Worm (Caenorhabditis elegans) whole organism, L4/young adult: ENCODE results near the gene unc-105.

Source experiments
- W03F9.2 ChIP-seq: fragments of 150-350 bp; optimal IDR thresholded peaks from 2 replicates; lab custom pipeline; 2014; ENCODE audit warnings: missing biosample characterization, missing genetic modification characterization
- dao-5 ChIP-seq: sonication (generic microtip); optimal IDR thresholded peaks from 2 replicates; lab custom pipeline; 2016; ENCODE audit warnings: missing genotype, missing genetic modification characterization, moderate library complexity, missing compliant biosample characterization
- him-1 ChIP-seq: sonication (generic microtip); optimal IDR thresholded peaks from 2 replicates; lab custom pipeline; 2016; ENCODE audit warnings: missing genotype, missing genetic modification reagents, missing genetic modification characterization, missing compliant biosample characterization

ce11 chrII:8075324-8075810 lies 40.9 kb upstream of the unc-105 start, which contains the start of gene K02C4.2:
- TF ChIP-seq him-1 (peak; percentile 13), W03F9.2 (peak; percentile 46), dao-5 (tag; lab: Kevin White, UChicago) (peak; percentile 83)
